Fruit fly (Drosophila melanogaster): Measurements from ENCODE around the gene Cdc23.

Gene Cdc23

dm6 chr2L:20420035-20420434 is 39.1 kb upstream of the Cdc23 start:
- TF ChIP-seq kay (GFP tag; ENCODE audit: borderline replicate concordance) (peak; percentile 55), Clk (GFP tag; optimal IDR thresholded peaks at IDR 0.05) (no peak), pad (GFP tag; optimal IDR thresholded peaks at IDR 0.05) (no peak), CG12768 (GFP tag; optimal IDR thresholded peaks at IDR 0.05) (no peak)

DNA sequence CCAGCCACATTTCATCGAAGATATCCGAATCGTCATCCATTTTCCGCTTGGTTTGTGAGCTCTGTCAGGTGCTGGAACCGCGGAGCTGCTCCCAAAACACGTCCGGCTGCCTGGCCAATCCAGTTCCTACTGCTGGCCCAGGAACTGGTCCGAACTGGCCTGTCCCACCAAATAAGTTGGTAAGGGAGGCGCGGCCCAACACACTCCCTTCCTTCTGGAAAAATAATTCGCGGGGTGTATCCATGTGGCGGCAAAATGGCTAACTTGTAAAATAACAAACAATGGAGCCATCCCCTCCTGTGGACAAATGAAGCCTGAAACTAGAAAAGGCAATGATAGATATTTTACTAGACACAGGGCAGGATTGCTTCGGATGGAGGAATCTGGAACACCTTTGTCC is 34.6 kb upstream of the Cdc23 start, which contains the start of gene CG15130:
CG15130 (minus strand) TSS at position 101 of the 400 bp plus-strand sequence.
- TF ChIP-seq cic (GFP tag; optimal IDR thresholded peaks at IDR 0.05): no peak
- TF ChIP-seq kay (GFP tag; ENCODE audit: borderline replicate concordance): no peak
- no peak for TF ChIP-seq CG7045 (GFP tag; optimal IDR thresholded peaks at IDR 0.05)
- TF ChIP-seq ovo (GFP tag; optimal IDR thresholded peaks at IDR 0.05): no peak
- no peak for TF ChIP-seq cnc (optimal IDR thresholded peaks at IDR 0.05)

DNA sequence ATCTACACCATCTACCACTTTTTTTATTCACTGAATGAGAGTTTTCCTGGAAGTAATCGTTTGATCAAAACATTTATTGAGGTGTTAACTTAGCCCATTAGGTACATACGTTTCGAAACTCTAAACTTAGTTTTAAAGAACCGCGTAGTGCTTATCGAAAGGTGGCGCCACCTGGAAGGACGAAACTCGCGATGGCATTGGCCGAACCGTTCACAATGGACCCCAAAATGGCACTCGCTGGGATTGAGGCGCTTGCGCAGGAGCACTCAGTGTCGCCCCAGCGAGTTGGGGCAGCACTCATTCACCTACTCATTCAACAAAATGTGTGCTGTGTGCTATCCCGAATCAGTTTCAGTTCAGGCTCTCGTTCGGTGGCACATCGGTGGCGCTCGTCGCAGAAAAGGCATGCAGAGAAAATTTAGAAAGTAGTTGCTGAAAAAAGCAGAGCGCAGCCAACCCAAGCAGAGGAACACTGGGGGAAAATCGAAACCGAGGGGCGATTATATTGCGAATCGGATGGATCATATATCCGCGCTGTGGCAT is 33.2 kb upstream of the Cdc23 start, which contains the start of gene CG31688:
CG31688 (plus strand) TSS at position 346 of the 543 bp plus-strand sequence.
- no peak for TF ChIP-seq pad (GFP tag; optimal IDR thresholded peaks at IDR 0.05)
- TF ChIP-seq cic (GFP tag; optimal IDR thresholded peaks at IDR 0.05): peak; percentile 14

- TF ChIP-seq CG7101 (tag; optimal IDR thresholded peaks at IDR 0.05): no peak
- TF ChIP-seq CG7045 (GFP tag; optimal IDR thresholded peaks at IDR 0.05): no peak
- TF ChIP-seq CG5204 (GFP tag; optimal IDR thresholded peaks at IDR 0.05): no peak
- TF ChIP-seq Crg-1 (GFP tag; optimal IDR thresholded peaks at IDR 0.05): no peak
- no peak for TF ChIP-seq Mnt (GFP tag; optimal IDR thresholded peaks at IDR 0.05)
These were observed 31.7 kb upstream of the Cdc23 start for dm6 chr2L:20427401-20427800.

dm6 chr2L:20428382-20428755 is 30.8 kb upstream of the Cdc23 start:
- TF ChIP-seq CG7045 (GFP tag; optimal IDR thresholded peaks at IDR 0.05) (no peak), tj (GFP tag; optimal IDR thresholded peaks at IDR 0.05) (no peak)

- TF ChIP-seq kay (GFP tag; ENCODE audit: borderline replicate concordance) (no peak), CG5204 (GFP tag; optimal IDR thresholded peaks at IDR 0.05) (no peak), Clk (GFP tag; optimal IDR thresholded peaks at IDR 0.05) (no peak), CG14711 (tag; optimal IDR thresholded peaks at IDR 0.05) (no peak), tj (GFP tag; optimal IDR thresholded peaks at IDR 0.05) (peak; percentile 23), CG1620 (GFP tag; optimal IDR thresholded peaks at IDR 0.05) (no peak), CG7101 (tag; optimal IDR thresholded peaks at IDR 0.05) (peak; percentile 47), CG11617 (GFP tag; optimal IDR thresholded peaks at IDR 0.05) (peak; percentile 59), CG33017 (tag; optimal IDR thresholded peaks at IDR 0.05) (peak; percentile 7), Mnt (GFP tag; optimal IDR thresholded peaks at IDR 0.05) (peak; percentile 72), toe (GFP tag; optimal IDR thresholded peaks at IDR 0.05) (no peak), cic (GFP tag; optimal IDR thresholded peaks at IDR 0.05) (peak; percentile 61), ovo (GFP tag; optimal IDR thresholded peaks at IDR 0.05) (no peak), CG7045 (GFP tag; optimal IDR thresholded peaks at IDR 0.05) (peak; percentile 26), Hr96 (GFP tag; optimal IDR thresholded peaks at IDR 0.05) (no peak), pad (GFP tag; optimal IDR thresholded peaks at IDR 0.05) (peak; percentile 26), cnc (optimal IDR thresholded peaks at IDR 0.05) (no peak), Crg-1 (GFP tag; optimal IDR thresholded peaks at IDR 0.05) (no peak), CG12768 (GFP tag; optimal IDR thresholded peaks at IDR 0.05) (no peak), bab1 (GFP tag; optimal IDR thresholded peaks at IDR 0.05) (peak; percentile 62)
These were observed 30.3 kb upstream of the Cdc23 start for dm6 chr2L:20428756-20429408.

- TF ChIP-seq tj (GFP tag; optimal IDR thresholded peaks at IDR 0.05): no peak
- peak; percentile 68 for TF ChIP-seq kay (GFP tag; ENCODE audit: borderline replicate concordance)
These were observed 29.7 kb upstream of the Cdc23 start for dm6 chr2L:20429458-20429857.

DNA sequence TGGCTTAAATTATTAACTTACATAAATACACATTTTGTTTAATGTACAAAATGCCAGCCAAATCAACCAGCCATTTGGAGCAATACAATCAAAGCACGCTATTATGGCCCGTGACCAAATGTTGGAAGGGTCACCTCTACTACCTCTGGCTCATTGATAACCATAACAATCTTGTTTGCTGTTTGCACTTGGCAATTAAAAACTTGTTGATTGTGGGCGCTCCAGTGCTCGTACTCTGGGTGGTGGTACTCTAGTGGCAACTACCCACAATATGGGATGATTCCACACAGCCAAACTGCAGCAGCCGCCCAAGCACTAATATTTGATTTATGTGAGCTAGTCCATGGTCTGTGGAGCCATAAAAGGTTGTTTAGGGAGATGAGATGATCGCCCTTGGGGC is 27.9 kb upstream of the Cdc23 start:
- TF ChIP-seq pad (GFP tag; optimal IDR thresholded peaks at IDR 0.05) (no peak), cic (GFP tag; optimal IDR thresholded peaks at IDR 0.05) (peak; percentile 66), Clk (GFP tag; optimal IDR thresholded peaks at IDR 0.05) (no peak), CG11617 (GFP tag; optimal IDR thresholded peaks at IDR 0.05) (peak; percentile 30), CG14711 (tag; optimal IDR thresholded peaks at IDR 0.05) (no peak), tj (GFP tag; optimal IDR thresholded peaks at IDR 0.05) (no peak), CG7045 (GFP tag; optimal IDR thresholded peaks at IDR 0.05) (peak; percentile 40), cnc (optimal IDR thresholded peaks at IDR 0.05) (no peak), ovo (GFP tag; optimal IDR thresholded peaks at IDR 0.05) (no peak), Crg-1 (GFP tag; optimal IDR thresholded peaks at IDR 0.05) (peak; percentile 41), CG5204 (GFP tag; optimal IDR thresholded peaks at IDR 0.05) (no peak), Hr96 (GFP tag; optimal IDR thresholded peaks at IDR 0.05) (no peak), Mnt (GFP tag; optimal IDR thresholded peaks at IDR 0.05) (no peak)

All from whole organism, adult.